Worm (Caenorhabditis elegans) whole organism, L4 larva: Measurements from ENCODE around the gene Y46G5A.36.

Experiments
- R02D3.7 ChIP-seq: fragments of 150-350 bp; sonication (generic microtip); optimal IDR thresholded peaks from 3 replicates; lab custom pipeline; 2014; ENCODE audit warnings: missing biosample characterization, missing genetic modification characterization
- T26A8.4 ChIP-seq: fragments of 200-800 bp; sonication (Bioruptor generic); IDR thresholded peaks from 2 replicates; pipeline ENCODE4 v1.3.6; 2022; ENCODE audit warnings: missing genetic modification characterization, missing compliant biosample characterization
- Y105C5A.15 ChIP-seq: fragments of 200-800 bp; sonication (Bioruptor generic); IDR thresholded peaks from 2 replicates; pipeline ENCODE4 v1.3.6; 2022; ENCODE audit warnings: missing genetic modification characterization, missing compliant biosample characterization
- Y48G9A.11 ChIP-seq: fragments of 200-800 bp; sonication (Bioruptor generic); IDR thresholded peaks from 2 replicates; pipeline ENCODE4 v1.3.6; 2022; ENCODE audit warnings: missing genetic modification reagents, missing genetic modification characterization, missing compliant biosample characterization
- Y75B8A.6 ChIP-seq: fragments of 200-800 bp; sonication (Bioruptor generic); IDR thresholded peaks from 2 replicates; pipeline ENCODE4 v1.3.6; 2022; ENCODE audit warnings: missing genetic modification reagents, missing genetic modification characterization, missing compliant biosample characterization
- aha-1 ChIP-seq: fragments of 150-350 bp; peaks from one replicate; lab custom pipeline; 2014; ENCODE audit warnings: missing biosample characterization, missing genetic modification characterization
- ama-1 ChIP-seq: fragments of 150-350 bp; optimal IDR thresholded peaks from 2 replicates; lab custom pipeline; 2014; ENCODE audit warnings: inconsistent platforms, mixed read lengths
- arid-1 ChIP-seq: fragments of 200-800 bp; sonication (Bioruptor generic); conservative IDR thresholded peaks from 2 replicates; pipeline ENCODE4 v1.3.6; 2022; ENCODE audit warnings: missing genetic modification reagents, missing genetic modification characterization, missing compliant biosample characterization
- ceh-20 ChIP-seq: fragments of 200-800 bp; sonication (Bioruptor generic); IDR thresholded peaks from 2 replicates; pipeline ENCODE4 v1.3.6; 2022; ENCODE audit warnings: missing genetic modification reagents, missing genetic modification characterization, missing compliant biosample characterization
- ceh-32 ChIP-seq: sonication (generic microtip); optimal IDR thresholded peaks from 2 replicates; lab custom pipeline; 2016; ENCODE audit warnings: mild to moderate bottlenecking, missing genetic modification characterization, missing compliant biosample characterization; ENCODE audit not compliant: poor library complexity
- ces-1 ChIP-seq: fragments of 150-350 bp; sonication (generic microtip); optimal IDR thresholded peaks from 4 replicates; lab custom pipeline; 2014; ENCODE audit warnings: missing biosample characterization, missing genetic modification reagents, missing genetic modification characterization
- cey-2 ChIP-seq: sonication (generic microtip); optimal IDR thresholded peaks from 3 replicates; lab custom pipeline; 2017; ENCODE audit warnings: missing genetic modification characterization, mild to moderate bottlenecking, missing compliant biosample characterization, antibody characterized with exemption, borderline replicate concordance; ENCODE audit not compliant: insufficient read depth
- ctbp-1 ChIP-seq: fragments of 200-800 bp; sonication (Bioruptor generic); IDR thresholded peaks from 2 replicates; pipeline ENCODE4 v1.3.6; 2022; ENCODE audit warnings: missing genetic modification reagents, missing genetic modification characterization, missing compliant biosample characterization
- daf-16 ChIP-seq, 3 experiments: sonication (generic microtip); optimal IDR thresholded peaks; 2 replicates each; lab custom pipeline; 2016 to 2017; ENCODE audit warnings: missing genetic modification characterization in 3 of 3, missing genetic modification reagents in 3 of 3, mild to moderate bottlenecking in 2 of 3, missing compliant biosample characterization in 2 of 3, missing biosample characterization in 1 of 3, moderate library complexity in 1 of 3
- daf-8 ChIP-seq: fragments of 200-800 bp; sonication (Bioruptor generic); IDR thresholded peaks from 2 replicates; pipeline ENCODE4 v1.3.6; 2022; ENCODE audit warnings: missing genetic modification characterization, missing compliant biosample characterization
- dmd-6 ChIP-seq: fragments of 200-800 bp; sonication (Bioruptor generic); IDR thresholded peaks from 2 replicates; pipeline ENCODE4 v1.3.6; 2022; ENCODE audit warnings: missing genetic modification reagents, missing genetic modification characterization, missing compliant biosample characterization
- duxl-1 ChIP-seq: sonication (generic microtip); optimal IDR thresholded peaks from 2 replicates; lab custom pipeline; 2016; ENCODE audit warnings: mild to moderate bottlenecking, missing genetic modification characterization, moderate library complexity, missing compliant biosample characterization; ENCODE audit not compliant: poor library complexity
- dve-1 ChIP-seq: sonication (generic microtip); optimal IDR thresholded peaks from 2 replicates; lab custom pipeline; 2017; ENCODE audit warnings: antibody characterized with exemption, mild to moderate bottlenecking, missing genetic modification characterization, missing compliant biosample characterization; ENCODE audit not compliant: insufficient read depth
- egl-43 ChIP-seq: fragments of 200-800 bp; sonication (Bioruptor generic); IDR thresholded peaks from 2 replicates; pipeline ENCODE4 v1.3.6; 2022; ENCODE audit warnings: missing genetic modification reagents, missing genetic modification characterization, missing compliant biosample characterization
- hlh-11 ChIP-seq: fragments of 200-800 bp; sonication (Bioruptor generic); optimal IDR thresholded peaks from 2 replicates; lab custom pipeline; 2018; ENCODE audit warnings: mild to moderate bottlenecking, missing genetic modification characterization, missing compliant biosample characterization
- hmg-1.1 ChIP-seq: fragments of 200-800 bp; sonication (Bioruptor generic); IDR thresholded peaks from 2 replicates; pipeline ENCODE4 v1.3.6; 2022; ENCODE audit warnings: missing genetic modification reagents, missing genetic modification characterization, missing compliant biosample characterization
- lin-13 ChIP-seq: fragments of 150-350 bp; optimal IDR thresholded peaks from 2 replicates; lab custom pipeline; 2014; ENCODE audit warnings: missing biosample characterization, missing genetic modification reagents, missing genetic modification characterization
- lin-38 ChIP-seq: fragments of 200-800 bp; sonication (Bioruptor generic); IDR thresholded peaks from 2 replicates; pipeline ENCODE4 v1.3.6; 2022; ENCODE audit warnings: missing genetic modification reagents, missing genetic modification characterization, missing compliant biosample characterization
- mep-1 ChIP-seq: fragments of 150-350 bp; sonication (generic microtip); optimal IDR thresholded peaks from 3 replicates; lab custom pipeline; 2014; ENCODE audit warnings: missing biosample characterization, missing genetic modification characterization
- nhr-10 ChIP-seq: fragments of 150-350 bp; optimal IDR thresholded peaks from 2 replicates; lab custom pipeline; 2014; ENCODE audit warnings: missing biosample characterization, missing genetic modification characterization
- nhr-102 ChIP-seq: sonication (generic microtip); optimal IDR thresholded peaks from 2 replicates; lab custom pipeline; 2016; ENCODE audit warnings: mild to moderate bottlenecking, missing genetic modification characterization, moderate library complexity, missing compliant biosample characterization
- nhr-28 ChIP-seq: fragments of 150-350 bp; optimal IDR thresholded peaks from 2 replicates; lab custom pipeline; 2014; ENCODE audit warnings: missing biosample characterization, missing genetic modification characterization
- nhr-42 ChIP-seq: fragments of 200-800 bp; sonication (Bioruptor generic); IDR thresholded peaks from 2 replicates; pipeline ENCODE4 v1.3.6; 2022; ENCODE audit warnings: missing genetic modification characterization, missing compliant biosample characterization
- nhr-48 ChIP-seq: sonication (generic microtip); optimal IDR thresholded peaks from 2 replicates; lab custom pipeline; 2016; ENCODE audit warnings: mild to moderate bottlenecking, missing genetic modification characterization, missing compliant biosample characterization
- nhr-76 ChIP-seq: fragments of 150-350 bp; optimal IDR thresholded peaks from 2 replicates; lab custom pipeline; 2014; ENCODE audit warnings: missing biosample characterization, missing genetic modification characterization
- pqm-1 ChIP-seq: sonication (generic microtip); optimal IDR thresholded peaks from 2 replicates; lab custom pipeline; 2017; ENCODE audit warnings: missing biosample characterization, missing genetic modification characterization
- rbr-2 ChIP-seq: sonication (generic microtip); optimal IDR thresholded peaks from 2 replicates; lab custom pipeline; 2016; ENCODE audit warnings: missing genotype, missing genetic modification characterization, missing compliant biosample characterization
- sdz-12 ChIP-seq: fragments of 200-800 bp; sonication (Bioruptor generic); optimal IDR thresholded peaks from 2 replicates; lab custom pipeline; 2018; ENCODE audit warnings: mild to moderate bottlenecking, missing genetic modification characterization, missing compliant biosample characterization
- snpc-4 ChIP-seq: fragments of 150-350 bp; optimal IDR thresholded peaks from 2 replicates; lab custom pipeline; 2014; ENCODE audit warnings: missing biosample characterization, missing genetic modification characterization
- spr-3 ChIP-seq: fragments of 200-800 bp; sonication (Bioruptor generic); optimal IDR thresholded peaks from 2 replicates; lab custom pipeline; 2018; ENCODE audit warnings: mild to moderate bottlenecking, missing genetic modification characterization, missing compliant biosample characterization
- zip-2 ChIP-seq: fragments of 150-350 bp; optimal IDR thresholded peaks from 2 replicates; lab custom pipeline; 2014; ENCODE audit warnings: missing biosample characterization, missing genetic modification characterization

Y46G5A.36 gene

ce11 chrII:12787831-12788248, 35.6 kb upstream of the Y46G5A.36 start, which contains the start of gene alkb-7 (continued):
- TF ChIP-seq spr-3 (GFP tag; lab: Kevin White, UChicago) (peak; percentile 57), nhr-10 (peak; percentile 20), snpc-4 (no peak), T26A8.4 (GFP tag; lab: Robert Waterston, UW) (peak; percentile 77), dve-1 (tag; lab: Kevin White, UChicago) (peak; percentile 41), nhr-42 (GFP tag; lab: Robert Waterston, UW) (peak; percentile 75; the same call in 1 of the 2 replicates), ama-1 (lab: Kevin White, UChicago) (peak; percentile 59), nhr-76 (tag; lab: Kevin White, UChicago) (no peak), ces-1 (GFP tag; lab: Kevin White, UChicago) (no peak), Y75B8A.6 (GFP tag; lab: Robert Waterston, UW) (no peak), hlh-11 (peak; percentile 36), nhr-28 (tag; lab: Kevin White, UChicago) (no peak), nhr-102 (tag; lab: Kevin White, UChicago) (peak; percentile 53), Y48G9A.11 (GFP tag; lab: Robert Waterston, UW) (peak; percentile 41; the same call in 1 of the 2 replicates), mep-1 (peak; percentile 76), R02D3.7 (tag; lab: Kevin White, UChicago) (no peak), lin-38 (GFP tag; lab: Robert Waterston, UW) (peak; percentile 76), Y105C5A.15 (GFP tag; lab: Robert Waterston, UW) (0 out of 2 replicates have a peak, but pooled peaks have one; percentile 25), nhr-48 (peak; percentile 42), ctbp-1 (0 out of 2 replicates have a peak, but pooled peaks have one; percentile 16), hmg-1.1 (GFP tag; lab: Robert Waterston, UW) (no peak), daf-16 (GFP tag; optimal IDR thresholded peaks at IDR 0.05; lab: Kevin White, UChicago) (no peak), daf-16 (tag; optimal IDR thresholded peaks at IDR 0.05; lab: Kevin White, UChicago) (no peak), pqm-1 (tag; lab: Kevin White, UChicago) (no peak), lin-13 (GFP tag; lab: Kevin White, UChicago) (no peak)

- no peak for TF ChIP-seq ceh-32 (tag; lab: Kevin White, UChicago)
- TF ChIP-seq egl-43 (GFP tag; lab: Robert Waterston, UW): peak; percentile 27; the same call in 1 of the 2 replicates
- TF ChIP-seq duxl-1 (tag; lab: Kevin White, UChicago): no peak
- no peak for TF ChIP-seq Y105C5A.15 (GFP tag; lab: Robert Waterston, UW)
- TF ChIP-seq aha-1 (tag; lab: Kevin White, UChicago): peak; percentile 12
- TF ChIP-seq T26A8.4 (GFP tag; lab: Robert Waterston, UW): peak; percentile 35; the same call in 1 of the 2 replicates
- TF ChIP-seq arid-1 (GFP tag; lab: Robert Waterston, UW): no peak
- TF ChIP-seq ceh-20 (GFP tag; lab: Robert Waterston, UW): no peak
Measured at ce11 chrII:12789497-12789896, 34.0 kb upstream of the Y46G5A.36 start.

ce11 chrII:12790392-12790791, 33.1 kb upstream of the Y46G5A.36 start:
- TF ChIP-seq zip-2 (tag; lab: Kevin White, UChicago) (no peak), rbr-2 (no peak), cey-2 (no peak), daf-8 (GFP tag; lab: Robert Waterston, UW) (no peak), sdz-12 (GFP tag; lab: Kevin White, UChicago) (no peak), Y105C5A.15 (GFP tag; lab: Robert Waterston, UW) (no peak), mep-1 (no peak), dmd-6 (GFP tag; lab: Robert Waterston, UW) (no peak)
- TF ChIP-seq, all 104 proteins: peak for 0
